Fruit fly (Drosophila melanogaster) whole organism, embryonic: ENCODE measurements around the gene CG43163.

Experiments used
- CG15073 ChIP-seq: fragments of 200-800 bp; sonication (Bioruptor generic); optimal IDR thresholded peaks from 2 replicates; lab custom pipeline; 2016; ENCODE audit warnings: missing biosample characterization, missing genetic modification characterization
- CG15696 ChIP-seq: fragments of 200-800 bp; sonication (Bioruptor generic); optimal IDR thresholded peaks from 2 replicates; lab custom pipeline; 2019; ENCODE audit warnings: missing biosample characterization, mild to moderate bottlenecking, missing genetic modification characterization, moderate library complexity
- CG16863 ChIP-seq: fragments of 200-800 bp; sonication (Bioruptor generic); optimal IDR thresholded peaks from 3 replicates; lab custom pipeline; 2016; ENCODE audit warnings: missing biosample characterization, missing genetic modification characterization
- CG18011 ChIP-seq: fragments of 200-800 bp; sonication (Bioruptor generic); optimal IDR thresholded peaks from 2 replicates; lab custom pipeline; 2017; ENCODE audit warnings: missing biosample characterization, missing genetic modification characterization, mild to moderate bottlenecking, moderate library complexity, missing genotype
- CG31441 ChIP-seq: fragments of 200-800 bp; sonication (Bioruptor generic); IDR thresholded peaks from 2 replicates; pipeline ENCODE4 v1.3.6; 2022; ENCODE audit warnings: missing biosample characterization, missing genetic modification characterization
- CG34224 ChIP-seq: fragments of 200-800 bp; sonication (Bioruptor generic); IDR thresholded peaks from 3 replicates; pipeline ENCODE4 v1.3.6; 2022; ENCODE audit warnings: missing biosample characterization, missing genetic modification characterization; ENCODE audit not compliant: partially characterized antibody
- HLH3B ChIP-seq: fragments of 200-800 bp; sonication (Bioruptor generic); IDR thresholded peaks from 2 replicates; pipeline ENCODE4 v1.3.6; 2022; ENCODE audit warnings: missing biosample characterization, missing genetic modification characterization
- TFAM ChIP-seq: fragments of 200-800 bp; sonication (Bioruptor generic); optimal IDR thresholded peaks from 2 replicates; lab custom pipeline; 2017; ENCODE audit warnings: missing biosample characterization, missing genetic modification characterization, inconsistent platforms
- en ChIP-seq: fragments of 200-800 bp; sonication (Bioruptor generic); optimal IDR thresholded peaks from 2 replicates; lab custom pipeline; 2016; ENCODE audit warnings: missing biosample characterization, missing genetic modification characterization
- pita ChIP-seq: fragments of 200-800 bp; sonication (Bioruptor generic); optimal IDR thresholded peaks from 2 replicates; lab custom pipeline; 2017; ENCODE audit warnings: missing biosample characterization, mild to moderate bottlenecking, missing genetic modification characterization
- twi ChIP-seq: fragments of 200-800 bp; optimal IDR thresholded peaks from 2 replicates; lab custom pipeline; 2019; ENCODE audit warnings: missing biosample characterization, mild to moderate bottlenecking, missing genetic modification characterization, moderate library complexity

DNA sequence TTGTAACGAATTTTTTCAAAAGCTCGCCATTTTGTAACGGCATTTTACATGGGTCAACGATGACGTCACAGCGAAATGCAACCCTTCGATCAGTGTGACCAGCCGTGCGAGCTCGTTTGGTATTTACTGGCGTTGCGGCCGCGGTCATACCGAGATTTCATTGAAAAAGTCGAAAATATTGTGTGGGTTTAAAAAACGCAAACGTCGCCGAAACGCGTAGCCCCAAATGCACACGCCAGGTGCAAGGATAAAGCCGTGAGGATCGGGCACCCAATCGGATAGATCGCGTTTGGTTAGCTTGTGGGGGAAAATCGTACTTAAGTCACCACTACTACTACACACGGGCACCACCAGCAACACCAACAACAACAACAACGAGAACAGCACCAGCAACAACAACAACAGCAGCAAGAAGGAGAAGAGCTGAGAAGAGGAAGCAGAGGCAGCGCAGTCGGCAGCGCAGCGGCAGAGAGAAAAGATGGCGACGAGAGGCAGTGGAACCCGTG lies 82.1 kb downstream of the CG43163 start, which contains the start of gene Cbl:
- TF ChIP-seq TFAM (GFP tag; lab: Kevin White, UChicago) (no peak), HLH3B (GFP tag; lab: Robert Waterston, UW) (no peak; the same call in 1 of the 2 replicates), CG18011 (no peak), CG15073 (no peak), twi (no peak), CG16863 (GFP tag; lab: Kevin White, UChicago) (no peak), en (no peak), CG34224 (peak; percentile 34; the same call in 1 of the 3 replicates), pita (GFP tag; lab: Kevin White, UChicago) (no peak), CG31441 (GFP tag; lab: Robert Waterston, UW) (no peak), CG15696 (tag; lab: Kevin White, UChicago) (no peak)
